Worm (Caenorhabditis elegans) whole organism, L3 larva: ENCODE measurements around the gene rsp-8.

ENCODE experiments used
- ama-1 ChIP-seq: fragments of 150-350 bp; optimal IDR thresholded peaks from 2 replicates; lab custom pipeline; 2018
- ceh-16 ChIP-seq: sonication (generic microtip); optimal IDR thresholded peaks from 2 replicates; lab custom pipeline; 2017; ENCODE audit warnings: missing biosample characterization, missing genetic modification characterization
- elt-1 ChIP-seq: fragments of 150-350 bp; optimal IDR thresholded peaks from 2 replicates; lab custom pipeline; 2014; ENCODE audit warnings: missing biosample characterization, missing genetic modification characterization
- lin-15B ChIP-seq: fragments of 150-350 bp; optimal IDR thresholded peaks from 2 replicates; lab custom pipeline; 2014; ENCODE audit warnings: missing biosample characterization, missing genetic modification characterization
- nhr-25 ChIP-seq: sonication (generic microtip); optimal IDR thresholded peaks from 2 replicates; lab custom pipeline; 2017; ENCODE audit warnings: missing biosample characterization, missing genetic modification characterization

ce11 chrIII:11806695-11807094 lies 19.5 kb upstream of the rsp-8 start, which contains the start of gene C18D11.7:
- TF ChIP-seq nhr-25 = no peak
- TF ChIP-seq elt-1 = no peak
- TF ChIP-seq lin-15B (tag; lab: Kevin White, UChicago) = no peak
- TF ChIP-seq ceh-16 = no peak
- no peak for TF ChIP-seq ama-1 (lab: Kevin White, UChicago)
